Fruit fly (Drosophila melanogaster) S2 (cell line): ENCODE data around the gene CG11857.

ENCODE experiments used
- CG8478 ChIP-seq: fragments of >200 bp; optimal IDR thresholded peaks from 2 replicates; lab custom pipeline; 2018
- CTCF ChIP-seq, 2 experiments: fragments of >200 bp; optimal IDR thresholded peaks; 2 replicates each; lab custom pipeline; 2018

- TF ChIP-seq CG8478 (lab: Kevin White, UChicago) (no peak), CTCF (optimal IDR thresholded peaks at IDR 0.05; lab: Kevin White, UChicago) (no peak)
These were observed 22.5 kb downstream of the CG11857 start, which contains the start of gene CG11892 for dm6 chr3R:25281165-25281564.
